Worm (Caenorhabditis elegans): ENCODE results near the gene npr-1.

ce11 chrX:4792979-4793378 is 23.2 kb upstream of the npr-1 start, which contains the start of gene F43C9.1:
- TF ChIP-seq pqm-1 (tag; optimal IDR thresholded peaks at IDR 0.05) = peak; percentile 15
- no peak for TF ChIP-seq sea-2 (GFP tag; optimal IDR thresholded peaks at IDR 0.05)
- TF ChIP-seq zag-1 (tag; optimal IDR thresholded peaks at IDR 0.05) = no peak
- TF ChIP-seq fkh-10 (GFP tag; optimal IDR thresholded peaks at IDR 0.05) = no peak
- TF ChIP-seq nhr-76 (tag; optimal IDR thresholded peaks at IDR 0.05) = no peak
- TF ChIP-seq elt-3 (tag; optimal IDR thresholded peaks at IDR 0.05) = no peak
- TF ChIP-seq nhr-77 (tag; optimal IDR thresholded peaks at IDR 0.05) = no peak
- no peak for TF ChIP-seq nhr-11 (tag; optimal IDR thresholded peaks at IDR 0.05)
- TF ChIP-seq pha-4 (tag; optimal IDR thresholded peaks at IDR 0.05) = no peak

All from whole organism, L3 larva.